Fruit fly (Drosophila melanogaster) whole organism, embryonic: ENCODE measurements around the gene CG3662.

Experiments
- Atf6 ChIP-seq: fragments of 200-800 bp; sonication (Bioruptor generic); IDR thresholded peaks from 2 replicates; pipeline ENCODE4 v1.3.6; 2022; ENCODE audit warnings: missing biosample characterization, missing genetic modification characterization
- B-H2 ChIP-seq: fragments of 200-800 bp; sonication (Bioruptor generic); optimal IDR thresholded peaks from 2 replicates; lab custom pipeline; 2018; ENCODE audit warnings: missing biosample characterization, mild to moderate bottlenecking, missing genetic modification characterization
- CG10274 ChIP-seq: fragments of 200-800 bp; sonication (Bioruptor generic); optimal IDR thresholded peaks from 3 replicates; lab custom pipeline; 2017; ENCODE audit warnings: missing biosample characterization, mild to moderate bottlenecking, missing genetic modification characterization
- CG10565 ChIP-seq: fragments of 200-800 bp; sonication (Bioruptor generic); optimal IDR thresholded peaks from 3 replicates; lab custom pipeline; 2016; ENCODE audit warnings: missing biosample characterization, mild to moderate bottlenecking, missing genetic modification characterization
- CG11093 ChIP-seq: fragments of 200-800 bp; sonication (Bioruptor generic); IDR thresholded peaks from 3 replicates; pipeline ENCODE4 v1.3.6; 2022; ENCODE audit warnings: missing biosample characterization, missing genetic modification characterization
- CG12104 ChIP-seq: fragments of 200-800 bp; sonication (Bioruptor generic); optimal IDR thresholded peaks from 3 replicates; lab custom pipeline; 2016; ENCODE audit warnings: missing biosample characterization, missing genetic modification characterization
- CG15696 ChIP-seq: fragments of 200-800 bp; sonication (Bioruptor generic); optimal IDR thresholded peaks from 2 replicates; lab custom pipeline; 2019; ENCODE audit warnings: missing biosample characterization, mild to moderate bottlenecking, missing genetic modification characterization, moderate library complexity
- CG1602 ChIP-seq: fragments of 200-800 bp; sonication (Bioruptor generic); optimal IDR thresholded peaks from 3 replicates; lab custom pipeline; 2016; ENCODE audit warnings: missing biosample characterization, missing genetic modification characterization
- CG17328 ChIP-seq: fragments of 200-800 bp; sonication (Bioruptor generic); IDR thresholded peaks from 2 replicates; pipeline ENCODE4 v1.3.6; 2022; ENCODE audit warnings: missing biosample characterization, missing genetic modification characterization
- CG17912 ChIP-seq: fragments of 200-800 bp; sonication (Bioruptor generic); optimal IDR thresholded peaks from 2 replicates; lab custom pipeline; 2018; ENCODE audit warnings: missing biosample characterization, mild to moderate bottlenecking, missing genetic modification characterization
- CG1832 ChIP-seq: fragments of 200-800 bp; sonication (Bioruptor generic); optimal IDR thresholded peaks from 2 replicates; lab custom pipeline; 2017; ENCODE audit warnings: missing biosample characterization, mild to moderate bottlenecking, missing genetic modification characterization, inconsistent platforms
- CG18599 ChIP-seq: fragments of 200-800 bp; sonication (Bioruptor generic); optimal IDR thresholded peaks from 3 replicates; lab custom pipeline; 2017; ENCODE audit warnings: missing biosample characterization, missing genetic modification characterization, mild to moderate bottlenecking, moderate library complexity, missing genetic modification reagents
- CG30431 ChIP-seq: fragments of 200-800 bp; sonication (Bioruptor generic); optimal IDR thresholded peaks from 2 replicates; lab custom pipeline; 2017; ENCODE audit warnings: missing biosample characterization, missing genetic modification characterization
- CG31365 ChIP-seq: fragments of 200-800 bp; sonication (Bioruptor generic); optimal IDR thresholded peaks from 2 replicates; lab custom pipeline; 2018; ENCODE audit warnings: missing biosample characterization, mild to moderate bottlenecking, missing genetic modification characterization
- CG32772 ChIP-seq: fragments of 200-800 bp; sonication (Bioruptor generic); IDR thresholded peaks from 2 replicates; pipeline ENCODE4 v1.3.6; 2022; ENCODE audit warnings: missing biosample characterization, missing genetic modification characterization
- CG3281 ChIP-seq: fragments of 200-800 bp; sonication (Bioruptor generic); optimal IDR thresholded peaks from 3 replicates; lab custom pipeline; 2017; ENCODE audit warnings: missing biosample characterization, mild to moderate bottlenecking, missing genetic modification characterization
- CG33213 ChIP-seq: fragments of 200-800 bp; sonication (Bioruptor generic); optimal IDR thresholded peaks from 3 replicates; lab custom pipeline; 2016; ENCODE audit warnings: missing biosample characterization, missing genetic modification characterization
- CG4360 ChIP-seq: fragments of 200-800 bp; sonication (Bioruptor generic); IDR thresholded peaks from 2 replicates; pipeline ENCODE4 v1.3.6; 2022; ENCODE audit warnings: missing biosample characterization, missing genetic modification characterization
- CG43689 ChIP-seq: fragments of 200-800 bp; sonication (Bioruptor generic); IDR thresholded peaks from 2 replicates; pipeline ENCODE4 v1.3.6; 2022; ENCODE audit warnings: missing biosample characterization, missing genetic modification characterization
- CG6683 ChIP-seq: fragments of 200-800 bp; sonication (Bioruptor generic); optimal IDR thresholded peaks from 2 replicates; lab custom pipeline; 2017; ENCODE audit warnings: missing biosample characterization, mild to moderate bottlenecking, missing genetic modification characterization, missing genetic modification reagents
- CG6689 ChIP-seq: fragments of 200-800 bp; sonication (Bioruptor generic); IDR thresholded peaks from 2 replicates; pipeline ENCODE4 v1.3.6; 2022; ENCODE audit warnings: missing biosample characterization, missing genetic modification characterization
- CG8359 ChIP-seq: fragments of 200-800 bp; sonication (Bioruptor generic); optimal IDR thresholded peaks from 2 replicates; lab custom pipeline; 2017; ENCODE audit warnings: missing biosample characterization, mild to moderate bottlenecking, missing genetic modification characterization, borderline replicate concordance
- CG8478 ChIP-seq: fragments of >200 bp; optimal IDR thresholded peaks from 2 replicates; lab custom pipeline; 2018
- Dref ChIP-seq: fragments of 200-800 bp; sonication (Bioruptor generic); IDR thresholded peaks from 2 replicates; pipeline ENCODE4 v1.3.6; 2022; ENCODE audit warnings: missing biosample characterization, missing genetic modification characterization
- E2f1 ChIP-seq: fragments of 200-800 bp; sonication (Bioruptor generic); IDR thresholded peaks from 2 replicates; pipeline ENCODE4 v1.3.6; 2022; ENCODE audit warnings: missing biosample characterization, missing genetic modification characterization
- E2f2 ChIP-seq: fragments of 200-800 bp; sonication (Bioruptor generic); IDR thresholded peaks from 2 replicates; pipeline ENCODE4 v1.3.6; 2022; ENCODE audit warnings: missing biosample characterization, missing genetic modification characterization
- H2.0 ChIP-seq: fragments of 200-800 bp; sonication (Bioruptor generic); IDR thresholded peaks from 2 replicates; pipeline ENCODE4 v1.3.6; 2022; ENCODE audit warnings: missing biosample characterization, missing genetic modification characterization
- HLHmδ ChIP-seq: fragments of 200-800 bp; sonication (Bioruptor generic); optimal IDR thresholded peaks from 2 replicates; lab custom pipeline; 2018; ENCODE audit warnings: missing biosample characterization, mild to moderate bottlenecking, missing genetic modification characterization, moderate library complexity
- Hr78 ChIP-seq, 2 experiments: fragments of 200-800 bp in 1 of 2; fragments of >200 bp in 1 of 2; sonication (Bioruptor generic) in 1 of 2; optimal IDR thresholded peaks; 2 replicates each; lab custom pipeline; 2017 to 2019; ENCODE audit warnings: missing biosample characterization in 2 of 2, missing genetic modification characterization in 2 of 2, mild to moderate bottlenecking in 1 of 2, moderate library complexity in 1 of 2
- Mrtf ChIP-seq: fragments of 200-800 bp; sonication (Bioruptor generic); IDR thresholded peaks from 3 replicates; pipeline ENCODE4 v1.3.6; 2022; ENCODE audit warnings: missing biosample characterization, missing genetic modification characterization
- Nf-YB ChIP-seq: fragments of 200-800 bp; sonication (Bioruptor generic); optimal IDR thresholded peaks from 3 replicates; lab custom pipeline; 2019; ENCODE audit warnings: missing biosample characterization, mild to moderate bottlenecking, missing genetic modification characterization, moderate library complexity
- ac ChIP-seq: fragments of 200-800 bp; sonication (Bioruptor generic); optimal IDR thresholded peaks from 3 replicates; lab custom pipeline; 2017; ENCODE audit warnings: missing biosample characterization, mild to moderate bottlenecking, missing genetic modification characterization
- az2 ChIP-seq: fragments of 200-800 bp; sonication (Bioruptor generic); optimal IDR thresholded peaks from 3 replicates; lab custom pipeline; 2016; ENCODE audit warnings: missing biosample characterization, missing genetic modification characterization
- cas ChIP-seq: fragments of 200-800 bp; sonication (Bioruptor generic); IDR thresholded peaks from 2 replicates; pipeline ENCODE4 v1.3.6; 2022; ENCODE audit warnings: missing biosample characterization, missing genetic modification characterization
- chm ChIP-seq: fragments of 200-800 bp; sonication (Bioruptor generic); IDR thresholded peaks from 2 replicates; pipeline ENCODE4 v1.3.6; 2022; ENCODE audit warnings: missing biosample characterization, missing genetic modification characterization
- dpn ChIP-seq, 2 experiments: fragments of 200-800 bp; sonication (Bioruptor generic); optimal IDR thresholded peaks; 3 replicates each; lab custom pipeline; 2016; ENCODE audit warnings: missing biosample characterization in 2 of 2, missing genetic modification characterization in 2 of 2
- en ChIP-seq: fragments of 200-800 bp; sonication (Bioruptor generic); optimal IDR thresholded peaks from 2 replicates; lab custom pipeline; 2016; ENCODE audit warnings: missing biosample characterization, missing genetic modification characterization
- fd3F ChIP-seq: fragments of 200-800 bp; sonication (Bioruptor generic); optimal IDR thresholded peaks from 2 replicates; lab custom pipeline; 2018; ENCODE audit warnings: missing biosample characterization, mild to moderate bottlenecking, missing genetic modification characterization, moderate library complexity
- grn ChIP-seq: fragments of 200-800 bp; sonication (Bioruptor generic); optimal IDR thresholded peaks from 3 replicates; lab custom pipeline; 2017; ENCODE audit warnings: missing biosample characterization, missing genetic modification characterization
- jing ChIP-seq: fragments of 200-800 bp; sonication (Bioruptor generic); optimal IDR thresholded peaks from 2 replicates; lab custom pipeline; 2018; ENCODE audit warnings: missing biosample characterization, mild to moderate bottlenecking, missing genetic modification characterization
- kni ChIP-seq: fragments of 200-800 bp; sonication (Bioruptor generic); optimal IDR thresholded peaks from 3 replicates; lab custom pipeline; 2017; ENCODE audit warnings: mild to moderate bottlenecking, missing biosample characterization, missing genetic modification reagents, missing genetic modification characterization
- lola ChIP-seq, 3 experiments: fragments of >200 bp in 2 of 3; fragments of 200-800 bp in 1 of 3; sonication (Bioruptor generic) in 1 of 3; optimal IDR thresholded peaks; 2 replicates each; lab custom pipeline; 2017 to 2019; ENCODE audit warnings: missing biosample characterization in 3 of 3, missing genetic modification characterization in 3 of 3, mild to moderate bottlenecking in 1 of 3, moderate library complexity in 1 of 3
- nau ChIP-seq: fragments of 200-800 bp; sonication (Bioruptor generic); optimal IDR thresholded peaks from 3 replicates; lab custom pipeline; 2017; ENCODE audit warnings: missing biosample characterization, mild to moderate bottlenecking, missing genetic modification characterization, missing genetic modification reagents
- ro ChIP-seq: fragments of 200-800 bp; sonication (Bioruptor generic); IDR thresholded peaks from 2 replicates; pipeline ENCODE4 v1.3.6; 2022; ENCODE audit warnings: missing biosample characterization, missing genetic modification characterization
- sim ChIP-seq: fragments of 200-800 bp; sonication (Bioruptor generic); IDR thresholded peaks from 2 replicates; pipeline ENCODE4 v1.3.6; 2022; ENCODE audit warnings: missing biosample characterization, missing genetic modification characterization
- sisA ChIP-seq: fragments of 200-800 bp; sonication (Bioruptor generic); IDR thresholded peaks from 2 replicates; pipeline ENCODE4 v1.3.6; 2022; ENCODE audit warnings: missing biosample characterization, missing genetic modification characterization
- slou ChIP-seq: fragments of 200-800 bp; sonication (Bioruptor generic); optimal IDR thresholded peaks from 3 replicates; lab custom pipeline; 2016; ENCODE audit warnings: missing biosample characterization, missing genetic modification characterization
- sob ChIP-seq: fragments of 200-800 bp; sonication (Bioruptor generic); IDR thresholded peaks from 2 replicates; pipeline ENCODE4 v1.3.6; 2022; ENCODE audit warnings: missing biosample characterization, missing genetic modification characterization
- tgo ChIP-seq: fragments of 200-800 bp; sonication (Bioruptor generic); IDR thresholded peaks from 3 replicates; pipeline ENCODE4 v1.3.6; 2022; ENCODE audit warnings: missing biosample characterization, missing genetic modification characterization
- tna ChIP-seq: fragments of 200-800 bp; sonication (Bioruptor generic); IDR thresholded peaks from 2 replicates; pipeline ENCODE4 v1.3.6; 2022; ENCODE audit warnings: missing biosample characterization, missing genetic modification characterization; ENCODE audit not compliant: partially characterized antibody
- trh ChIP-seq: fragments of 200-800 bp; sonication (Bioruptor generic); optimal IDR thresholded peaks from 2 replicates; lab custom pipeline; 2016; ENCODE audit warnings: missing biosample characterization, missing genetic modification characterization

The CG3662 gene

DNA sequence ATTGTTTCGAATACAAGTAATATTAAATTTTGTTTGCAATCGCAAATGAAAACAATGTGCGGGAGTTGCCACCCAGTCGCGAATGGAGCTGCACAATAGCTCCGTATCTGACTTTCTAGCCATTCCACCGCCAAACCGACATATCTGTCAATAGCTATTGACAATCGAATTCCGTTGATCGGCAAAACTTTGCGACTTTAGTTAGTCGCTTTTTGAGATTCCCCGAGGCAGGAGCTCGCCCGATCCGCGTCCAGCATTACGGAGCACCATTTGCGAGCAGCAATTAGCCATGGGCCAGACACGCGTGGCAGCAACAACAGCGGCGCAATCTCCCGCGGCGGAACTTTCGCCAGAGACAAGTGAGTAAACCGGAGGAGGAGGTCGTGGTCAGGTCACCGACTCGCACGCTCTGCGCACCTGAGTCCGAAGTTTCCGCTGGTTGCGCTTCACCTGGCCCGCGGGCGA lies 31.6 kb downstream of the CG3662 start, which contains the start of the genes CG4291 and kraken (continued):
- TF ChIP-seq lola (GFP tag; optimal IDR thresholded peaks at IDR 0.05; lab: Kevin White, UChicago) (peak in 1 of 3 experiments; percentile 4), B-H2 (GFP tag; lab: Kevin White, UChicago) (peak; percentile 85), HLHmδ (peak; percentile 55), tna (no peak), cas (no peak), sisA (GFP tag; lab: Robert Waterston, UW) (no peak), grn (GFP tag; lab: Kevin White, UChicago) (peak; percentile 22), CG33213 (GFP tag; lab: Kevin White, UChicago) (peak; percentile 75), CG31365 (no peak), CG17912 (GFP tag; lab: Kevin White, UChicago) (peak; percentile 58), CG10565 (no peak), CG18599 (GFP tag; lab: Kevin White, UChicago) (peak; percentile 67), CG11093 (GFP tag; lab: Robert Waterston, UW) (0 out of 3 replicates have a peak, but pooled peaks have one; percentile 19), CG6689 (peak; percentile 22; the same call in 1 of the 2 replicates), kni (no peak), dpn (GFP tag; optimal IDR thresholded peaks at IDR 0.05; lab: Kevin White, UChicago) (peak; percentile 72 to 74), Mrtf (GFP tag; lab: Robert Waterston, UW) (no peak; the same call in 2 of the 3 replicates), az2 (peak; percentile 48), fd3F (GFP tag; lab: Kevin White, UChicago) (peak; percentile 39), CG8359 (GFP tag; lab: Kevin White, UChicago) (no peak), sim (GFP tag; lab: Robert Waterston, UW) (peak; percentile 49; the same call in 1 of the 2 replicates), CG30431 (GFP tag; lab: Kevin White, UChicago) (no peak), chm (GFP tag; lab: Robert Waterston, UW) (peak; percentile 67), E2f2 (GFP tag; lab: Robert Waterston, UW) (peak; percentile 48), Hr78 (GFP tag; optimal IDR thresholded peaks at IDR 0.05; lab: Kevin White, UChicago) (peak in 1 of 2 experiments; percentile 84), CG8478 (lab: Kevin White, UChicago) (no peak), Atf6 (GFP tag; lab: Robert Waterston, UW) (peak; percentile 49; the same call in 1 of the 2 replicates), CG17328 (peak; percentile 44), CG1832 (GFP tag; lab: Kevin White, UChicago) (no peak), E2f1 (GFP tag; lab: Robert Waterston, UW) (peak; percentile 18; the same call in 1 of the 2 replicates), CG10274 (no peak), en (GFP tag; lab: Kevin White, UChicago) (peak; percentile 0), nau (GFP tag; lab: Kevin White, UChicago) (no peak), ac (GFP tag; lab: Kevin White, UChicago) (no peak), Dref (GFP tag; lab: Robert Waterston, UW) (peak; percentile 73), H2.0 (GFP tag; lab: Robert Waterston, UW) (peak; percentile 53; the same call in 1 of the 2 replicates), ro (GFP tag; lab: Robert Waterston, UW) (no peak), CG12104 (GFP tag; lab: Kevin White, UChicago) (no peak), CG32772 (0 out of 2 replicates have a peak, but pooled peaks have one; percentile 30), jing (GFP tag; lab: Kevin White, UChicago) (no peak), Nf-YB (GFP tag; lab: Kevin White, UChicago) (no peak), CG43689 (GFP tag; lab: Robert Waterston, UW) (no peak), CG1602 (GFP tag; lab: Kevin White, UChicago) (peak; percentile 29), CG6683 (GFP tag; lab: Kevin White, UChicago) (no peak), trh (GFP tag; lab: Kevin White, UChicago) (no peak), sob (GFP tag; lab: Robert Waterston, UW) (peak; percentile 60), slou (GFP tag; lab: Kevin White, UChicago) (no peak), CG4360 (GFP tag; lab: Robert Waterston, UW) (peak; percentile 55), CG3281 (GFP tag; lab: Kevin White, UChicago) (peak; percentile 37), tgo (GFP tag; lab: Robert Waterston, UW) (peak; percentile 16; the same call in 1 of the 3 replicates), CG15696 (tag; lab: Kevin White, UChicago) (peak; percentile 47)
